Fruit fly (Drosophila melanogaster) whole organism, pupa: ENCODE measurements around the gene CG3919.

Experiments
- CG12605 ChIP-seq: fragments of 200-800 bp; sonication (Bioruptor generic); IDR thresholded peaks from 2 replicates; pipeline ENCODE4 v1.3.6; 2022; ENCODE audit warnings: missing biosample characterization, missing genetic modification characterization
- CG15710 ChIP-seq: fragments of 200-800 bp; sonication (Bioruptor generic); optimal IDR thresholded peaks from 2 replicates; lab custom pipeline; 2018; ENCODE audit warnings: missing biosample characterization, mild to moderate bottlenecking, missing genetic modification characterization, moderate library complexity
- CG34367 ChIP-seq: fragments of 200-800 bp; sonication (Bioruptor generic); optimal IDR thresholded peaks from 2 replicates; lab custom pipeline; 2018; ENCODE audit warnings: missing biosample characterization, mild to moderate bottlenecking, missing genetic modification characterization
- D1 ChIP-seq: fragments of 200-800 bp; sonication (Bioruptor generic); optimal IDR thresholded peaks from 2 replicates; lab custom pipeline; 2018; ENCODE audit warnings: missing biosample characterization, mild to moderate bottlenecking, missing genetic modification characterization, moderate library complexity
- EcR ChIP-seq: fragments of 200-800 bp; sonication (Bioruptor generic); optimal IDR thresholded peaks from 3 replicates; lab custom pipeline; 2019; ENCODE audit warnings: missing biosample characterization, missing genetic modification characterization, mild to moderate bottlenecking, moderate library complexity, missing genetic modification reagents
- Ets98B ChIP-seq: fragments of 200-800 bp; sonication (Bioruptor generic); IDR thresholded peaks from 2 replicates; pipeline ENCODE4 v1.3.6; 2022; ENCODE audit warnings: missing biosample characterization, missing genetic modification characterization
- Pif1A ChIP-seq: fragments of 200-800 bp; sonication (Bioruptor generic); optimal IDR thresholded peaks from 3 replicates; lab custom pipeline; 2016; ENCODE audit warnings: missing biosample characterization, missing genetic modification characterization
- Snoo ChIP-seq: fragments of 200-800 bp; sonication (Bioruptor generic); optimal IDR thresholded peaks from 3 replicates; lab custom pipeline; 2017; ENCODE audit warnings: missing biosample characterization, mild to moderate bottlenecking, missing genetic modification characterization, inconsistent platforms

DNA sequence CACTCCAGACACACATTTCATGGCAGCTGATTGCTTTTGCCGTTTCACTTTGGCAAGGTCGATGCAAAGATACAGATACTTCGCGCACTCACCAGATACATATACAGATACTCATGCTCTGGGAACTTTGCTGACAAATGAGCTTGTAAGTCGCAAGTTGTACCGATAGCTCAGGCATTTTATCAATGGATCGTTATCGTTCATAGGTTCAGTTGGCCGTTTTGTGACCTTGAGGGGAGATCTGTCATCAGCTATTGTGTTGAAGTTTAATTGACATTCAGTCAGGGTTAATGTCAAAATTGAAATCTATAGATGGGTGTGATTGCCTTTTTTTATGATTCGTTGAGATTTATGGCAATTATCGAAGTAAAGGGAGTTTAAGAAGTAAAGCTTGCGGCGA, 21.8 kb downstream of the CG3919 start:
- no peak for TF ChIP-seq CG15710 (tag; lab: Kevin White, UChicago)
- TF ChIP-seq Ets98B (GFP tag; lab: Robert Waterston, UW) = no peak
- no peak for TF ChIP-seq D1 (tag; lab: Kevin White, UChicago)
- no peak for TF ChIP-seq CG34367
- TF ChIP-seq Pif1A (GFP tag; lab: Kevin White, UChicago) = no peak
- no peak for TF ChIP-seq Snoo
- no peak for TF ChIP-seq CG12605
- TF ChIP-seq EcR (GFP tag; lab: Kevin White, UChicago) = peak; percentile 18
